Fruit fly (Drosophila melanogaster): ENCODE results near the gene Tlk.

The Tlk gene

dm6 chrX:3688576-3688975 lies 31.2 kb upstream of the Tlk start:
- TF ChIP-seq D1 (tag; optimal IDR thresholded peaks at IDR 0.05) (no peak), Snoo (tag; optimal IDR thresholded peaks at IDR 0.05) (no peak), CG4496 (GFP tag; IDR thresholded peaks at IDR 0.05) (no peak), CG13204 (GFP tag; optimal IDR thresholded peaks at IDR 0.05) (no peak), CG34367 (tag; optimal IDR thresholded peaks at IDR 0.05) (no peak), Pif1B (GFP tag; optimal IDR thresholded peaks at IDR 0.05) (no peak), gl (tag; optimal IDR thresholded peaks at IDR 0.05) (no peak), CG32121 (GFP tag; IDR thresholded peaks at IDR 0.05) (no peak), rn (GFP tag; IDR thresholded peaks at IDR 0.05) (no peak), CG8301 (tag; optimal IDR thresholded peaks at IDR 0.05) (no peak), Pif1A (GFP tag; optimal IDR thresholded peaks at IDR 0.05) (no peak), CG14655 (GFP tag; optimal IDR thresholded peaks at IDR 0.05) (no peak), CG12605 (GFP tag; IDR thresholded peaks at IDR 0.05) (no peak), fd96Ca (GFP tag; IDR thresholded peaks at IDR 0.05) (no peak), CG17806 (tag; optimal IDR thresholded peaks at IDR 0.05) (no peak), CG15710 (tag; optimal IDR thresholded peaks at IDR 0.05) (no peak), CG10348 (GFP tag; IDR thresholded peaks at IDR 0.05) (no peak), Ets98B (GFP tag; IDR thresholded peaks at IDR 0.05) (no peak)

- TF ChIP-seq D1 (tag; optimal IDR thresholded peaks at IDR 0.05): no peak
- TF ChIP-seq Pif1A (GFP tag; optimal IDR thresholded peaks at IDR 0.05): peak; percentile 6
- TF ChIP-seq rn (GFP tag; IDR thresholded peaks at IDR 0.05): no peak
- peak; percentile 63; the same call in 1 of the 3 replicates for TF ChIP-seq fd96Ca (GFP tag; IDR thresholded peaks at IDR 0.05)
- TF ChIP-seq CG15710 (tag; optimal IDR thresholded peaks at IDR 0.05): peak; percentile 39
- peak; percentile 86 for TF ChIP-seq CG12605 (GFP tag; IDR thresholded peaks at IDR 0.05)
- peak; percentile 22 for TF ChIP-seq CG14655 (GFP tag; optimal IDR thresholded peaks at IDR 0.05)
- TF ChIP-seq CG8159 (tag; optimal IDR thresholded peaks at IDR 0.05): peak; percentile 32
- peak; percentile 1 for TF ChIP-seq CG34367 (tag; optimal IDR thresholded peaks at IDR 0.05)
- TF ChIP-seq CG32121 (GFP tag; IDR thresholded peaks at IDR 0.05): 0 out of 2 replicates have a peak, but pooled peaks have one; percentile 58
- TF ChIP-seq CG9948 (tag; optimal IDR thresholded peaks at IDR 0.05): no peak
- TF ChIP-seq CG4496 (GFP tag; IDR thresholded peaks at IDR 0.05): peak; percentile 45
- peak; percentile 62 for TF ChIP-seq Pif1B (GFP tag; optimal IDR thresholded peaks at IDR 0.05)
- peak; percentile 6 for TF ChIP-seq CG8301 (tag; optimal IDR thresholded peaks at IDR 0.05)
- TF ChIP-seq EcR (GFP tag; optimal IDR thresholded peaks at IDR 0.05): peak; percentile 82
- no peak for TF ChIP-seq Snoo (tag; optimal IDR thresholded peaks at IDR 0.05)
- peak; percentile 62; the same call in 1 of the 2 replicates for TF ChIP-seq Ets98B (GFP tag; IDR thresholded peaks at IDR 0.05)
- TF ChIP-seq CG10348 (GFP tag; IDR thresholded peaks at IDR 0.05): no peak
- peak; percentile 73 for TF ChIP-seq CG13204 (GFP tag; optimal IDR thresholded peaks at IDR 0.05)
- TF ChIP-seq CG17806 (tag; optimal IDR thresholded peaks at IDR 0.05): no peak
- peak; percentile 66 for TF ChIP-seq gl (tag; optimal IDR thresholded peaks at IDR 0.05)
These were observed 30.7 kb upstream of the Tlk start for dm6 chrX:3689079-3689478.

dm6 chrX:3690631-3691030 lies 29.2 kb upstream of the Tlk start:
- no peak for TF ChIP-seq CG10348 (GFP tag; IDR thresholded peaks at IDR 0.05)
- no peak for TF ChIP-seq Pif1A (GFP tag; optimal IDR thresholded peaks at IDR 0.05)
- TF ChIP-seq CG8301 (tag; optimal IDR thresholded peaks at IDR 0.05): peak; percentile 2
- peak; percentile 22 for TF ChIP-seq Snoo (tag; optimal IDR thresholded peaks at IDR 0.05)
- peak; percentile 18 for TF ChIP-seq CG17806 (tag; optimal IDR thresholded peaks at IDR 0.05)
- TF ChIP-seq fd96Ca (GFP tag; IDR thresholded peaks at IDR 0.05): no peak
- no peak for TF ChIP-seq EcR (GFP tag; optimal IDR thresholded peaks at IDR 0.05)
- TF ChIP-seq CG34367 (tag; optimal IDR thresholded peaks at IDR 0.05): peak; percentile 13
- TF ChIP-seq D1 (tag; optimal IDR thresholded peaks at IDR 0.05): no peak
- TF ChIP-seq CG14655 (GFP tag; optimal IDR thresholded peaks at IDR 0.05): peak; percentile 18
- peak; percentile 45 for TF ChIP-seq CG8159 (tag; optimal IDR thresholded peaks at IDR 0.05)
- peak; percentile 39 for TF ChIP-seq CG15710 (tag; optimal IDR thresholded peaks at IDR 0.05)
- TF ChIP-seq CG13204 (GFP tag; optimal IDR thresholded peaks at IDR 0.05): no peak

- TF ChIP-seq EcR (GFP tag; optimal IDR thresholded peaks at IDR 0.05) (peak; percentile 81), CG8159 (tag; optimal IDR thresholded peaks at IDR 0.05) (peak; percentile 82), CG34367 (tag; optimal IDR thresholded peaks at IDR 0.05) (peak; percentile 76), CG8301 (tag; optimal IDR thresholded peaks at IDR 0.05) (peak; percentile 87), rn (GFP tag; IDR thresholded peaks at IDR 0.05) (peak; percentile 66), CG4496 (GFP tag; IDR thresholded peaks at IDR 0.05) (peak; percentile 93), CG13204 (GFP tag; optimal IDR thresholded peaks at IDR 0.05) (peak; percentile 61), fd96Ca (GFP tag; IDR thresholded peaks at IDR 0.05) (peak; percentile 92), CG14655 (GFP tag; optimal IDR thresholded peaks at IDR 0.05) (peak; percentile 90), CG15710 (tag; optimal IDR thresholded peaks at IDR 0.05) (peak; percentile 79), D1 (tag; optimal IDR thresholded peaks at IDR 0.05) (no peak), CG12605 (GFP tag; IDR thresholded peaks at IDR 0.05) (peak; percentile 89), Pif1A (GFP tag; optimal IDR thresholded peaks at IDR 0.05) (peak; percentile 87), CG17806 (tag; optimal IDR thresholded peaks at IDR 0.05) (peak; percentile 77), Ets98B (GFP tag; IDR thresholded peaks at IDR 0.05) (peak; percentile 89), CG32121 (GFP tag; IDR thresholded peaks at IDR 0.05) (peak; percentile 94), Pif1B (GFP tag; optimal IDR thresholded peaks at IDR 0.05) (peak; percentile 75), CG9948 (tag; optimal IDR thresholded peaks at IDR 0.05) (peak; percentile 78), CG10348 (GFP tag; IDR thresholded peaks at IDR 0.05) (peak; percentile 66), Snoo (tag; optimal IDR thresholded peaks at IDR 0.05) (peak; percentile 72), gl (tag; optimal IDR thresholded peaks at IDR 0.05) (peak; percentile 59)
These were observed 27.9 kb upstream of the Tlk start for dm6 chrX:3691623-3692553.

Data from whole organism, pupa.